Fruit fly (Drosophila melanogaster): ENCODE data around the gene CG5984.

- TF ChIP-seq CrebA (GFP tag; optimal IDR thresholded peaks at IDR 0.05; ENCODE audit: borderline replicate concordance) (no peak), tai (GFP tag; optimal IDR thresholded peaks at IDR 0.05) (no peak), brk (GFP tag; optimal IDR thresholded peaks at IDR 0.05) (no peak), sage (GFP tag; optimal IDR thresholded peaks at IDR 0.05) (no peak), Hr83 (GFP tag; optimal IDR thresholded peaks at IDR 0.05; ENCODE audit: poor library complexity, severe bottlenecking) (peak; percentile 59), Abd-B (GFP tag; optimal IDR thresholded peaks at IDR 0.05) (no peak)
These were observed 25.6 kb upstream of the CG5984 start, which contains the start of gene CG5934 for dm6 chr3R:27273118-27274062.

Data from whole organism, wandering third instar larva.